Fruit fly (Drosophila melanogaster) whole organism: ENCODE data around the gene Cyp4ac1.

ENCODE experiments used
- Dll ChIP-seq: fragments of >200 bp; optimal IDR thresholded peaks from 2 replicates; lab custom pipeline; 2017
- EcR ChIP-seq, 2 experiments: fragments of >200 bp; optimal IDR thresholded peaks; 2 replicates each; lab custom pipeline; 2017; ENCODE audit warnings: missing biosample characterization in 2 of 2, missing genetic modification characterization in 2 of 2, missing genetic modification reagents in 2 of 2
- psq ChIP-seq: fragments of >200 bp; optimal IDR thresholded peaks from 2 replicates; lab custom pipeline; 2017
- usp ChIP-seq: fragments of >200 bp; optimal IDR thresholded peaks from 2 replicates; lab custom pipeline; 2017; ENCODE audit warnings: missing biosample characterization, missing genetic modification characterization, mixed read lengths

DNA sequence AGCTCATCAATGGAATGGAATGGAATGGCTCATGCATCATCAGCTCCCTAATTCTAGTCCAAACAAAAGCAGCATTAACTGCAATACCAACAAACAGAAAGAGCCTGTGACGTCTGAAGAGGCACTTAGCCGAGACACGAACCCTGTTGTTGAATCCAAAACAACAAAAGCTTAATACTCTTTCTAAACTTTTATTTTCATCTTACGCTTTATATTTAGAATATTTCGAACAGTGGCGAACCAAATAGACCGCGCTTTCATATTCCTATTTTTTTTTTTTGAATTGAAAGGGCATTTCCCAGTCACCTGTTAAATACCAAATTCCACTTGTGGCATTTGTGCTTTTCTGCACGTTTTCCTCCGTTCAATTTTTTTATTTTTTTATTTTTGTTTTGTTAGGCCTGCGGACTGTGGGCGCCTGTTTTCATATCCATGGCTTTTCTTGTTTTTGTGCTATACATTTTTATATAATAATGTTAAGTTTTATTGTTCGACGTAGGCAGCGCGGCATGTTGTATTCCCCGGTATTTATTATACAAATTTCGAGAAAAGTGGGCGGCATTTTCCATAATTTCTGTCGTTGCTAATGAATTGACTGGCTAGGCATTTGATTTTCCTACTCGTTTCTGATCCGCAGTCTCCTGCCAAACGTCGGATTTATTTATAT is 38.1 kb upstream of the Cyp4ac1 start:
- TF ChIP-seq psq = no peak
- TF ChIP-seq usp (GFP tag; lab: Kevin White, UChicago) = no peak
- no peak for TF ChIP-seq EcR (GFP tag; optimal IDR thresholded peaks at IDR 0.05; lab: Kevin White, UChicago)
- no peak for TF ChIP-seq Dll (lab: Kevin White, UChicago)
